Fruit fly (Drosophila melanogaster) Kc167 (cell line): ENCODE measurements around the gene AlaRS.

ENCODE experiments used
- Myc ChIP-seq: fragments of >200 bp; optimal IDR thresholded peaks from 2 replicates; lab custom pipeline; 2017; ENCODE audit warnings: missing external identifiers
- Sin3A ChIP-seq: fragments of >200 bp; optimal IDR thresholded peaks from 2 replicates; lab custom pipeline; 2018; ENCODE audit warnings: missing external identifiers
- h ChIP-seq: fragments of >200 bp; optimal IDR thresholded peaks from 3 replicates; lab custom pipeline; 2018; ENCODE audit warnings: missing external identifiers
- insv ChIP-seq: fragments of >200 bp; optimal IDR thresholded peaks from 3 replicates; lab custom pipeline; 2018; ENCODE audit warnings: missing external identifiers
- psq ChIP-seq: fragments of >200 bp; optimal IDR thresholded peaks from 2 replicates; lab custom pipeline; 2017; ENCODE audit warnings: missing external identifiers
- ttk ChIP-seq: sonication (Bioruptor generic); optimal IDR thresholded peaks from 2 replicates; lab custom pipeline; 2017; ENCODE audit warnings: missing external identifiers

- no peak for TF ChIP-seq insv
- TF ChIP-seq h = no peak
- no peak for TF ChIP-seq Sin3A (lab: Kevin White, UChicago)
- TF ChIP-seq Myc (lab: Kevin White, UChicago) = no peak
- no peak for TF ChIP-seq ttk (lab: Kevin White, UChicago)
- TF ChIP-seq psq (lab: Kevin White, UChicago) = no peak
These were observed 21.3 kb upstream of the AlaRS start, which contains the start of gene fy for dm6 chr2L:8402928-8403285.
